Worm (Caenorhabditis elegans) whole organism, mixed stage, embryonic: ENCODE results near the gene Y37D8A.19.

Experiments
- ces-1 ChIP-seq: fragments of 150-350 bp; optimal IDR thresholded peaks from 2 replicates; lab custom pipeline; 2014; ENCODE audit warnings: missing biosample characterization, missing genetic modification reagents, missing genetic modification characterization
- hlh-1 ChIP-seq: fragments of 150-350 bp; optimal IDR thresholded peaks from 2 replicates; lab custom pipeline; 2014; ENCODE audit warnings: missing biosample characterization, missing genetic modification reagents, missing genetic modification characterization

DNA sequence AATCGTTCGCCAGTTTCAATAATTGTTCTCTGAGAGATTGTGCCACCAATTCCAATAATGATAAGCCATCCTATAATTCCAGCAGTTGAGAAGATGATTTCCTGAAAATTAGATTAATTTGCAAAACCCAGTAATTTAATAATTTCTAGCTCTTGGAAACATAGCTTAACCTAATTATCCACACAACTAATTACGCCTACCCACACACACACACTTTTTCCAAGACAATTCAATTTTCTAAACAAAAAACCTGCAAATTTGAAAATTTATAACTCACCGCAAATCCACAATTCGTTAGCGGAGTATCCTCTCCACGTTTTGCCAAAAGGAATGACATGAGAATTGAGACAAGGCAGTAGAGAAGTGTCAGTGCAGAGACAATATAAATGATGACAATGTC, 13.2 kb upstream of the Y37D8A.19 start:
- TF ChIP-seq ces-1 (GFP tag; lab: Kevin White, UChicago) (peak; percentile 62), hlh-1 (no peak)
